Worm (Caenorhabditis elegans) whole organism, young adult: ENCODE results near the gene fbxa-14.

Experiments used
- B0035.1 ChIP-seq: sonication (generic microtip); optimal IDR thresholded peaks from 2 replicates; lab custom pipeline; 2016; ENCODE audit warnings: missing genetic modification characterization, mild to moderate bottlenecking, missing compliant biosample characterization, missing genotype, missing genetic modification reagents
- B0261.1 ChIP-seq: sonication (generic microtip); optimal IDR thresholded peaks from 2 replicates; lab custom pipeline; 2016; ENCODE audit warnings: mild to moderate bottlenecking, missing genetic modification characterization, moderate library complexity, missing compliant biosample characterization
- F49E8.2 ChIP-seq: sonication (generic microtip); optimal IDR thresholded peaks from 3 replicates; lab custom pipeline; 2017; ENCODE audit warnings: missing genetic modification characterization, mild to moderate bottlenecking, missing compliant biosample characterization, antibody characterized with exemption, moderate library complexity; ENCODE audit not compliant: insufficient read depth
- F55B11.4 ChIP-seq: sonication (generic microtip); optimal IDR thresholded peaks from 2 replicates; lab custom pipeline; 2016; ENCODE audit warnings: missing compliant biosample characterization, missing genetic modification characterization, borderline replicate concordance; ENCODE audit not compliant: insufficient read depth
- K11D2.4 ChIP-seq: fragments of 200-800 bp; sonication (Bioruptor generic); IDR thresholded peaks from 2 replicates; pipeline ENCODE4 v1.3.6; 2022; ENCODE audit warnings: missing genetic modification reagents, missing genetic modification characterization, missing compliant biosample characterization
- K12H6.12 ChIP-seq: fragments of 200-800 bp; sonication (Bioruptor generic); optimal IDR thresholded peaks from 2 replicates; lab custom pipeline; 2018; ENCODE audit warnings: mild to moderate bottlenecking, missing genetic modification characterization, missing compliant biosample characterization
- T07F8.4 ChIP-seq: sonication (generic microtip); optimal IDR thresholded peaks from 2 replicates; lab custom pipeline; 2016; ENCODE audit warnings: mild to moderate bottlenecking, missing genetic modification characterization, moderate library complexity, missing compliant biosample characterization
- Y53F4B.3 ChIP-seq: fragments of 200-800 bp; sonication (Bioruptor generic); IDR thresholded peaks from 2 replicates; pipeline ENCODE4 v1.3.6; 2022; ENCODE audit warnings: missing genetic modification reagents, missing genetic modification characterization, missing compliant biosample characterization
- Y56A3A.18 ChIP-seq: fragments of 200-800 bp; sonication (Bioruptor generic); IDR thresholded peaks from 2 replicates; pipeline ENCODE4 v1.3.6; 2022; ENCODE audit warnings: missing genetic modification reagents, missing genetic modification characterization, missing compliant biosample characterization
- Y67H2A.10 ChIP-seq: fragments of 200-800 bp; sonication (Bioruptor generic); conservative IDR thresholded peaks from 2 replicates; pipeline ENCODE4 v1.3.6; 2022; ENCODE audit warnings: missing genetic modification reagents, missing genetic modification characterization, missing compliant biosample characterization
- Y79H2A.3 ChIP-seq: fragments of 200-800 bp; sonication (Bioruptor generic); conservative IDR thresholded peaks from 2 replicates; pipeline ENCODE4 v1.3.6; 2022; ENCODE audit warnings: missing genetic modification reagents, missing genetic modification characterization, missing compliant biosample characterization
- ZK185.1 ChIP-seq: sonication (generic microtip); optimal IDR thresholded peaks from 2 replicates; lab custom pipeline; 2016; ENCODE audit warnings: mild to moderate bottlenecking, missing genetic modification characterization, missing compliant biosample characterization; ENCODE audit not compliant: poor library complexity, severe bottlenecking
- ama-1 ChIP-seq, 3 experiments: fragments of 150-350 bp in 1 of 3; sonication (generic microtip) in 2 of 3; optimal IDR thresholded peaks; 2 replicates each; lab custom pipeline; 2014 to 2018; ENCODE audit warnings: missing biosample characterization in 2 of 3, missing genetic modification characterization in 2 of 3, missing genetic modification reagents in 2 of 3
- athp-1 ChIP-seq: sonication (generic microtip); optimal IDR thresholded peaks from 2 replicates; lab custom pipeline; 2017; ENCODE audit warnings: mild to moderate bottlenecking, missing genetic modification characterization, missing compliant biosample characterization
- attf-6 ChIP-seq: fragments of 200-800 bp; sonication (Bioruptor generic); IDR thresholded peaks from 2 replicates; pipeline ENCODE4 v1.3.6; 2022; ENCODE audit warnings: missing genetic modification reagents, missing genetic modification characterization, missing compliant biosample characterization
- ceh-100 ChIP-seq: fragments of 200-800 bp; sonication (Bioruptor generic); IDR thresholded peaks from 2 replicates; pipeline ENCODE4 v1.3.6; 2022; ENCODE audit warnings: missing genetic modification reagents, missing genetic modification characterization, missing compliant biosample characterization
- ceh-58 ChIP-seq: fragments of 200-800 bp; sonication (Bioruptor generic); IDR thresholded peaks from 2 replicates; pipeline ENCODE4 v1.3.6; 2022; ENCODE audit warnings: missing genetic modification characterization, missing compliant biosample characterization
- ceh-91 ChIP-seq: fragments of 200-800 bp; sonication (Bioruptor generic); IDR thresholded peaks from 2 replicates; pipeline ENCODE4 v1.3.6; 2022; ENCODE audit warnings: missing genetic modification reagents, missing genetic modification characterization, missing compliant biosample characterization
- die-1 ChIP-seq: sonication (generic microtip); optimal IDR thresholded peaks from 2 replicates; lab custom pipeline; 2016; ENCODE audit warnings: missing genotype, mild to moderate bottlenecking, missing genetic modification characterization, missing compliant biosample characterization
- dpff-1 ChIP-seq: sonication (generic microtip); optimal IDR thresholded peaks from 2 replicates; lab custom pipeline; 2017; ENCODE audit warnings: mild to moderate bottlenecking, missing genetic modification characterization, missing compliant biosample characterization
- egl-44 ChIP-seq: fragments of 200-800 bp; sonication (Bioruptor generic); IDR thresholded peaks from 2 replicates; pipeline ENCODE4 v1.3.6; 2022; ENCODE audit warnings: missing genetic modification reagents, missing genetic modification characterization, missing compliant biosample characterization
- hlh-12 ChIP-seq: sonication (generic microtip); optimal IDR thresholded peaks from 2 replicates; lab custom pipeline; 2016; ENCODE audit warnings: missing genetic modification characterization, missing compliant biosample characterization
- hsf-1 ChIP-seq: fragments of 200-800 bp; sonication (Bioruptor generic); IDR thresholded peaks from 2 replicates; pipeline ENCODE4 v1.3.6; 2022; ENCODE audit warnings: missing genetic modification reagents, missing genetic modification characterization, missing compliant biosample characterization
- lin-26 ChIP-seq: fragments of 200-800 bp; sonication (Bioruptor generic); IDR thresholded peaks from 2 replicates; pipeline ENCODE4 v1.3.6; 2022; ENCODE audit warnings: missing genetic modification reagents, missing genetic modification characterization, missing compliant biosample characterization
- madf-6 ChIP-seq: fragments of 200-800 bp; sonication (Bioruptor generic); IDR thresholded peaks from 2 replicates; pipeline ENCODE4 v1.3.6; 2022; ENCODE audit warnings: missing genetic modification reagents, missing genetic modification characterization, missing compliant biosample characterization
- mxl-1 ChIP-seq: sonication (generic microtip); optimal IDR thresholded peaks from 2 replicates; lab custom pipeline; 2016; ENCODE audit warnings: missing genetic modification characterization, missing compliant biosample characterization
- nfya-1 ChIP-seq: sonication (generic microtip); optimal IDR thresholded peaks from 2 replicates; lab custom pipeline; 2017; ENCODE audit warnings: antibody characterized with exemption, missing compliant biosample characterization, missing genetic modification characterization, borderline replicate concordance; ENCODE audit not compliant: insufficient read depth
- nhr-120 ChIP-seq: fragments of 200-800 bp; sonication (Bioruptor generic); IDR thresholded peaks from 2 replicates; pipeline ENCODE4 v1.3.6; 2022; ENCODE audit warnings: missing genetic modification characterization, missing compliant biosample characterization
- nhr-27 ChIP-seq: fragments of 200-800 bp; sonication (Bioruptor generic); optimal IDR thresholded peaks from 2 replicates; lab custom pipeline; 2018; ENCODE audit warnings: mild to moderate bottlenecking, missing genetic modification characterization, moderate library complexity, missing compliant biosample characterization
- pbrm-1 ChIP-seq: fragments of 200-800 bp; sonication (Bioruptor generic); IDR thresholded peaks from 2 replicates; pipeline ENCODE4 v1.3.6; 2022; ENCODE audit warnings: missing genetic modification reagents, missing genetic modification characterization, missing compliant biosample characterization
- snpc-1.1 ChIP-seq: sonication (generic microtip); optimal IDR thresholded peaks from 2 replicates; lab custom pipeline; 2017; ENCODE audit warnings: missing genetic modification characterization, mild to moderate bottlenecking, missing compliant biosample characterization, antibody characterized with exemption, moderate library complexity, missing genotype, missing genetic modification reagents; ENCODE audit not compliant: insufficient read depth
- somi-1 ChIP-seq: fragments of 200-800 bp; sonication (Bioruptor generic); optimal IDR thresholded peaks from 2 replicates; lab custom pipeline; 2018; ENCODE audit warnings: mild to moderate bottlenecking, missing genetic modification characterization, missing compliant biosample characterization
- sptf-2 ChIP-seq: fragments of 200-800 bp; sonication (Bioruptor generic); optimal IDR thresholded peaks from 2 replicates; lab custom pipeline; 2018; ENCODE audit warnings: mild to moderate bottlenecking, missing genetic modification characterization, missing compliant biosample characterization
- unc-62 ChIP-seq: fragments of 150-350 bp; optimal IDR thresholded peaks from 2 replicates; lab custom pipeline; 2014; ENCODE audit warnings: missing biosample characterization, missing genetic modification reagents, missing genetic modification characterization
- ztf-28 ChIP-seq: fragments of 200-800 bp; sonication (Bioruptor generic); IDR thresholded peaks from 2 replicates; pipeline ENCODE4 v1.3.6; 2022; ENCODE audit warnings: missing genetic modification reagents, missing genetic modification characterization, missing compliant biosample characterization

Gene fbxa-14

ce11 chrIII:1347003-1347402 lies 22.6 kb upstream of the fbxa-14 start:
- TF ChIP-seq nfya-1 (tag; lab: Kevin White, UChicago) (no peak), unc-62 (GFP tag; lab: Kevin White, UChicago) (no peak), Y67H2A.10 (no peak), ceh-58 (no peak), K11D2.4 (GFP tag; lab: Robert Waterston, UW) (no peak), madf-6 (GFP tag; lab: Robert Waterston, UW) (no peak), ztf-28 (GFP tag; lab: Robert Waterston, UW) (no peak), B0261.1 (tag; lab: Kevin White, UChicago) (no peak), hsf-1 (GFP tag; lab: Robert Waterston, UW) (no peak), ama-1 (optimal IDR thresholded peaks at IDR 0.05; lab: Kevin White, UChicago) (no peak), ama-1 (GFP tag; optimal IDR thresholded peaks at IDR 0.05; lab: Kevin White, UChicago) (no peak), nhr-27 (no peak), Y56A3A.18 (GFP tag; lab: Robert Waterston, UW) (no peak), ZK185.1 (no peak), attf-6 (GFP tag; lab: Robert Waterston, UW) (no peak), B0035.1 (no peak), K12H6.12 (no peak), Y53F4B.3 (GFP tag; lab: Robert Waterston, UW) (no peak), lin-26 (no peak), snpc-1.1 (tag; lab: Kevin White, UChicago) (no peak), dpff-1 (tag; lab: Kevin White, UChicago) (no peak)

ce11 chrIII:1345694-1346093 lies 21.3 kb upstream of the fbxa-14 start, which contains the start of gene Y82E9BL.6:
Y82E9BL.6 (minus strand) TSS chrIII:1345794.
- TF ChIP-seq F55B11.4 (tag; lab: Kevin White, UChicago), result no peak
- no peak for TF ChIP-seq pbrm-1 (GFP tag; lab: Robert Waterston, UW)
- TF ChIP-seq ztf-28 (GFP tag; lab: Robert Waterston, UW), result no peak
- TF ChIP-seq nhr-120 (GFP tag; lab: Robert Waterston, UW), result no peak
- TF ChIP-seq mxl-1 (tag; lab: Kevin White, UChicago), result no peak
- no peak for TF ChIP-seq Y79H2A.3 (GFP tag; lab: Robert Waterston, UW)
- TF ChIP-seq T07F8.4, result no peak
- TF ChIP-seq sptf-2, result no peak
- no peak for TF ChIP-seq F49E8.2
- no peak for TF ChIP-seq somi-1
- no peak for TF ChIP-seq ceh-91 (GFP tag; lab: Robert Waterston, UW)
- TF ChIP-seq athp-1 (tag; lab: Kevin White, UChicago), result no peak
- TF ChIP-seq Y53F4B.3 (GFP tag; lab: Robert Waterston, UW), result no peak
- TF ChIP-seq die-1 (tag; lab: Kevin White, UChicago), result no peak
- no peak for TF ChIP-seq ceh-100 (GFP tag; lab: Robert Waterston, UW)
- no peak for TF ChIP-seq hsf-1 (GFP tag; lab: Robert Waterston, UW)

- TF ChIP-seq hlh-12 (tag; lab: Kevin White, UChicago) (no peak), ZK185.1 (no peak), egl-44 (GFP tag; lab: Robert Waterston, UW) (no peak)
Observed at ce11 chrIII:1342919-1343419, 18.6 kb upstream of the fbxa-14 start, which contains the start of gene fbxa-27. fbxa-27 (plus strand) TSS chrIII:1342969.
